Fruit fly (Drosophila melanogaster) whole organism, embryonic: ENCODE data around the gene CG10510.

Experiments
- Aef1 ChIP-seq: fragments of 200-800 bp; sonication (Bioruptor generic); IDR thresholded peaks from 3 replicates; pipeline ENCODE4 v1.3.6; 2022; ENCODE audit warnings: missing biosample characterization, missing genetic modification characterization
- BEAF-32 ChIP-seq: fragments of 200-800 bp; sonication (Bioruptor generic); optimal IDR thresholded peaks from 3 replicates; lab custom pipeline; 2017; ENCODE audit warnings: missing biosample characterization, missing genetic modification characterization, mild to moderate bottlenecking, moderate library complexity, missing genetic modification reagents
- CG10267 ChIP-seq: fragments of 200-800 bp; sonication (Bioruptor generic); optimal IDR thresholded peaks from 2 replicates; lab custom pipeline; 2018; ENCODE audit warnings: missing biosample characterization, mild to moderate bottlenecking, missing genetic modification characterization, moderate library complexity
- CG12659 ChIP-seq: fragments of 200-800 bp; sonication (Bioruptor generic); optimal IDR thresholded peaks from 3 replicates; lab custom pipeline; 2017; ENCODE audit warnings: mild to moderate bottlenecking, missing biosample characterization, missing genetic modification reagents, missing genetic modification characterization
- CG12769 ChIP-seq: fragments of 200-800 bp; sonication (Bioruptor generic); optimal IDR thresholded peaks from 2 replicates; lab custom pipeline; 2019; ENCODE audit warnings: missing biosample characterization, mild to moderate bottlenecking, missing genetic modification characterization, moderate library complexity
- CG13123 ChIP-seq: fragments of 200-800 bp; sonication (Bioruptor generic); optimal IDR thresholded peaks from 2 replicates; lab custom pipeline; 2016; ENCODE audit warnings: missing biosample characterization, missing genetic modification characterization
- CG13287 ChIP-seq: fragments of 200-800 bp; sonication (Bioruptor generic); IDR thresholded peaks from 2 replicates; pipeline ENCODE4 v1.3.6; 2022; ENCODE audit warnings: missing biosample characterization, missing genetic modification characterization; ENCODE audit not compliant: partially characterized antibody
- CG14014 ChIP-seq: fragments of 200-800 bp; sonication (Bioruptor generic); IDR thresholded peaks from 2 replicates; pipeline ENCODE4 v1.3.6; 2022; ENCODE audit warnings: missing biosample characterization, missing genetic modification characterization
- CG14860 ChIP-seq: fragments of 200-800 bp; sonication (Bioruptor generic); IDR thresholded peaks from 3 replicates; pipeline ENCODE4 v1.3.6; 2022; ENCODE audit warnings: missing biosample characterization, missing genetic modification characterization; ENCODE audit not compliant: partially characterized antibody
- CG15269 ChIP-seq: fragments of 200-800 bp; sonication (Bioruptor generic); optimal IDR thresholded peaks from 2 replicates; lab custom pipeline; 2018; ENCODE audit warnings: missing biosample characterization, mild to moderate bottlenecking, missing genetic modification characterization, moderate library complexity
- CG1529 ChIP-seq: fragments of 200-800 bp; sonication (Bioruptor generic); optimal IDR thresholded peaks from 3 replicates; lab custom pipeline; 2018; ENCODE audit warnings: missing biosample characterization, missing genetic modification characterization
- CG15514 ChIP-seq: fragments of 200-800 bp; sonication (Bioruptor generic); optimal IDR thresholded peaks from 3 replicates; lab custom pipeline; 2017; ENCODE audit warnings: missing biosample characterization, missing genetic modification characterization, mild to moderate bottlenecking, moderate library complexity, missing genetic modification reagents
- CG17802 ChIP-seq: fragments of 200-800 bp; sonication (Bioruptor generic); optimal IDR thresholded peaks from 2 replicates; lab custom pipeline; 2018; ENCODE audit warnings: missing biosample characterization, mild to moderate bottlenecking, missing genetic modification characterization, moderate library complexity
- CG17912 ChIP-seq: fragments of 200-800 bp; sonication (Bioruptor generic); optimal IDR thresholded peaks from 2 replicates; lab custom pipeline; 2018; ENCODE audit warnings: missing biosample characterization, mild to moderate bottlenecking, missing genetic modification characterization
- CG18599 ChIP-seq: fragments of 200-800 bp; sonication (Bioruptor generic); optimal IDR thresholded peaks from 3 replicates; lab custom pipeline; 2017; ENCODE audit warnings: missing biosample characterization, missing genetic modification characterization, mild to moderate bottlenecking, moderate library complexity, missing genetic modification reagents
- CG2116 ChIP-seq: fragments of 200-800 bp; sonication (Bioruptor generic); optimal IDR thresholded peaks from 3 replicates; lab custom pipeline; 2018; ENCODE audit warnings: missing biosample characterization, mild to moderate bottlenecking, missing genetic modification characterization
- CG2712 ChIP-seq: fragments of 200-800 bp; optimal IDR thresholded peaks from 3 replicates; lab custom pipeline; 2019; ENCODE audit warnings: missing biosample characterization, mild to moderate bottlenecking, missing genetic modification characterization, moderate library complexity
- CG32772 ChIP-seq: fragments of 200-800 bp; sonication (Bioruptor generic); IDR thresholded peaks from 2 replicates; pipeline ENCODE4 v1.3.6; 2022; ENCODE audit warnings: missing biosample characterization, missing genetic modification characterization
- CG33213 ChIP-seq: fragments of 200-800 bp; sonication (Bioruptor generic); optimal IDR thresholded peaks from 3 replicates; lab custom pipeline; 2016; ENCODE audit warnings: missing biosample characterization, missing genetic modification characterization
- CG3847 ChIP-seq: fragments of 200-800 bp; sonication (Bioruptor generic); IDR thresholded peaks from 2 replicates; pipeline ENCODE4 v1.3.6; 2022; ENCODE audit warnings: missing biosample characterization, missing genetic modification characterization
- CG4730 ChIP-seq: fragments of 200-800 bp; sonication (Bioruptor generic); IDR thresholded peaks from 2 replicates; pipeline ENCODE4 v1.3.6; 2022; ENCODE audit warnings: missing biosample characterization, missing genetic modification characterization
- CG4854 ChIP-seq: fragments of 200-800 bp; sonication (Bioruptor generic); optimal IDR thresholded peaks from 2 replicates; lab custom pipeline; 2016; ENCODE audit warnings: missing biosample characterization, missing genetic modification characterization, inconsistent platforms
- CG6791 ChIP-seq: fragments of 200-800 bp; sonication (Bioruptor generic); IDR thresholded peaks from 3 replicates; pipeline ENCODE4 v1.3.6; 2022; ENCODE audit warnings: missing biosample characterization, missing genetic modification characterization; ENCODE audit not compliant: partially characterized antibody
- CG7357 ChIP-seq: fragments of 200-800 bp; sonication (Bioruptor generic); IDR thresholded peaks from 3 replicates; pipeline ENCODE4 v1.3.6; 2022; ENCODE audit warnings: missing biosample characterization, missing genetic modification characterization
- CG8359 ChIP-seq: fragments of 200-800 bp; sonication (Bioruptor generic); optimal IDR thresholded peaks from 2 replicates; lab custom pipeline; 2017; ENCODE audit warnings: missing biosample characterization, mild to moderate bottlenecking, missing genetic modification characterization, borderline replicate concordance
- CG9932 ChIP-seq: fragments of 200-800 bp; sonication (Bioruptor generic); IDR thresholded peaks from 2 replicates; pipeline ENCODE4 v1.3.6; 2022; ENCODE audit warnings: missing biosample characterization, missing genetic modification characterization
- Dref ChIP-seq: fragments of 200-800 bp; sonication (Bioruptor generic); IDR thresholded peaks from 2 replicates; pipeline ENCODE4 v1.3.6; 2022; ENCODE audit warnings: missing biosample characterization, missing genetic modification characterization
- E2f2 ChIP-seq: fragments of 200-800 bp; sonication (Bioruptor generic); IDR thresholded peaks from 2 replicates; pipeline ENCODE4 v1.3.6; 2022; ENCODE audit warnings: missing biosample characterization, missing genetic modification characterization
- HmgZ ChIP-seq: fragments of 200-800 bp; sonication (Bioruptor generic); optimal IDR thresholded peaks from 2 replicates; lab custom pipeline; 2018; ENCODE audit warnings: missing biosample characterization, mild to moderate bottlenecking, missing genetic modification characterization
- Lhr ChIP-seq: fragments of 200-800 bp; sonication (Bioruptor generic); optimal IDR thresholded peaks from 3 replicates; lab custom pipeline; 2017; ENCODE audit warnings: mild to moderate bottlenecking, missing biosample characterization, missing genetic modification reagents, missing genetic modification characterization
- MESR4 ChIP-seq: fragments of 200-800 bp; sonication (Bioruptor generic); optimal IDR thresholded peaks from 2 replicates; lab custom pipeline; 2018; ENCODE audit warnings: missing biosample characterization, mild to moderate bottlenecking, missing genetic modification characterization, moderate library complexity
- Med ChIP-seq: fragments of 200-800 bp; sonication (Bioruptor generic); peaks from one replicate; lab custom pipeline; 2016; ENCODE audit warnings: missing biosample characterization, missing genetic modification characterization, mild to moderate bottlenecking, inconsistent platforms, moderate library complexity
- Oaz ChIP-seq: fragments of 200-800 bp; sonication (Bioruptor generic); IDR thresholded peaks from 2 replicates; pipeline ENCODE4 v1.3.6; 2022; ENCODE audit warnings: missing biosample characterization, missing genetic modification characterization
- Rfx ChIP-seq: fragments of 200-800 bp; sonication (Bioruptor generic); IDR thresholded peaks from 2 replicates; pipeline ENCODE4 v1.3.6; 2022; ENCODE audit warnings: missing biosample characterization, missing genetic modification characterization
- Stat92E ChIP-seq, 3 experiments: fragments of >200 bp in 2 of 3; fragments of 200-800 bp in 1 of 3; sonication (Bioruptor generic) in 1 of 3; optimal IDR thresholded peaks; 2 replicates each; lab custom pipeline; 2017 to 2019; ENCODE audit warnings: missing biosample characterization in 3 of 3, missing genetic modification characterization in 3 of 3, mild to moderate bottlenecking in 1 of 3, moderate library complexity in 1 of 3
- ara ChIP-seq: fragments of 200-800 bp; sonication (Bioruptor generic); IDR thresholded peaks from 2 replicates; pipeline ENCODE4 v1.3.6; 2022; ENCODE audit warnings: missing biosample characterization, missing genetic modification characterization
- bigmax ChIP-seq: fragments of 200-800 bp; sonication (Bioruptor generic); optimal IDR thresholded peaks from 2 replicates; lab custom pipeline; 2018; ENCODE audit warnings: missing biosample characterization, mild to moderate bottlenecking, missing genetic modification characterization
- da ChIP-seq: fragments of 200-800 bp; sonication (Bioruptor generic); optimal IDR thresholded peaks from 2 replicates; lab custom pipeline; 2016; ENCODE audit warnings: missing biosample characterization, missing genetic modification characterization
- dimm ChIP-seq: fragments of 200-800 bp; sonication (Bioruptor generic); IDR thresholded peaks from 2 replicates; pipeline ENCODE4 v1.3.6; 2022; ENCODE audit warnings: missing biosample characterization, missing genetic modification characterization
- dpn ChIP-seq, 2 experiments: fragments of 200-800 bp; sonication (Bioruptor generic); optimal IDR thresholded peaks; 3 replicates each; lab custom pipeline; 2016; ENCODE audit warnings: missing biosample characterization in 2 of 2, missing genetic modification characterization in 2 of 2
- hbn ChIP-seq: fragments of 200-800 bp; sonication (Bioruptor generic); IDR thresholded peaks from 2 replicates; pipeline ENCODE4 v1.3.6; 2022; ENCODE audit warnings: missing biosample characterization, missing genetic modification characterization; ENCODE audit not compliant: partially characterized antibody
- inv ChIP-seq: fragments of 200-800 bp; sonication (Bioruptor generic); IDR thresholded peaks from 2 replicates; pipeline ENCODE4 v1.3.6; 2022; ENCODE audit warnings: missing biosample characterization, missing genetic modification characterization; ENCODE audit not compliant: partially characterized antibody
- lov ChIP-seq, 2 experiments: fragments of 200-800 bp in 1 of 2; fragments of >200 bp in 1 of 2; sonication (Bioruptor generic) in 1 of 2; IDR thresholded peaks in 1 of 2; optimal IDR thresholded peaks in 1 of 2; 2 replicates in 1 of 2; 3 replicates in 1 of 2; pipeline versions ENCODE4 v1.3.6 to Lab custom; 2017 to 2022; ENCODE audit warnings: missing biosample characterization in 1 of 2, missing genetic modification characterization in 1 of 2
- mld ChIP-seq: fragments of 200-800 bp; sonication (Bioruptor generic); IDR thresholded peaks from 3 replicates; pipeline ENCODE4 v1.3.6; 2022; ENCODE audit warnings: missing biosample characterization, missing genetic modification characterization; ENCODE audit not compliant: partially characterized antibody
- pb ChIP-seq: fragments of 200-800 bp; sonication (Bioruptor generic); optimal IDR thresholded peaks from 3 replicates; lab custom pipeline; 2016; ENCODE audit warnings: missing biosample characterization, missing genetic modification characterization
- pzg ChIP-seq: fragments of 200-800 bp; sonication (Bioruptor generic); optimal IDR thresholded peaks from 3 replicates; lab custom pipeline; 2018; ENCODE audit warnings: missing biosample characterization, mild to moderate bottlenecking, missing genetic modification characterization, moderate library complexity
- sd ChIP-seq: fragments of 200-800 bp; sonication (Bioruptor generic); optimal IDR thresholded peaks from 3 replicates; lab custom pipeline; 2018; ENCODE audit warnings: missing biosample characterization, mild to moderate bottlenecking, missing genetic modification characterization, moderate library complexity
- tx ChIP-seq: fragments of 200-800 bp; sonication (Bioruptor generic); optimal IDR thresholded peaks from 2 replicates; lab custom pipeline; 2016; ENCODE audit warnings: missing biosample characterization, missing genetic modification characterization

The CG10510 gene

DNA sequence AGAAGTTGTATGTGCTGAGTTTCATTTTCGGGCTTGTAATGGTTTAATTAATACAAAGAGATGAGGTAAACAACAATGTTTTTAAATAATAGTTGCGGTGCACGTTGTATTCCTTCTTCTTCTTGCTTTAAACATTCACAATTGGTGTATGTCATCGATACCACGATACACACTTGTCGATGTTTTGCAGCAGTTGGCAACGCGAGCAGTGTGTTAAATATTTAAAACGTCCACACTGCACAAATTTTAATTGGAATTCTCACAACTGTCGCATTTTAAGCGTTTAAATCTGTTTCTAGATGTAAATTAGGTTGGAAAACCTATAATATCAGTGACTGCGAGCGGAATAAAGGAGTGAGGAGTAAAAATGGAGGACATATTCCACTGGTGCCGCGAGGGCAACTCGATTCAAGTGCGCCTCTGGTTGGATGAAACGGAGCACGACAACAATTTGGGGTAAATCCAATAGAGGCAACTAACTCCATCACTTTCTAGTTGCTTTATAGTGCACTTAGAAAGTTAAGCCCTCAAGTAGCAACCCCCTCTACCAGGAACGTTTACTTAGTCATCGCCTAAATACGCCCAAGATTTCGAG, 6.9 kb upstream of the CG10510 start, which contains the start of the genes Trmt112 and Ilk:
TSS of gene Trmt112 (minus strand) at position 143 of the 595 bp plus-strand sequence.
TSS of gene Ilk (plus strand) at position 205 of the 595 bp plus-strand sequence.
- no peak for TF ChIP-seq CG17912 (GFP tag; lab: Kevin White, UChicago)
- peak; percentile 88 for TF ChIP-seq tx
- TF ChIP-seq CG8359 (GFP tag; lab: Kevin White, UChicago): no peak
- peak; percentile 16; the same call in 1 of the 3 replicates for TF ChIP-seq mld (GFP tag; lab: Robert Waterston, UW)
- peak; percentile 45 for TF ChIP-seq CG2712 (tag; lab: Kevin White, UChicago)
- TF ChIP-seq CG18599 (GFP tag; lab: Kevin White, UChicago): no peak
- peak; percentile 64 for TF ChIP-seq CG2116
- peak; percentile 81 for TF ChIP-seq inv (GFP tag; lab: Robert Waterston, UW)
- TF ChIP-seq HmgZ: peak; percentile 82
- TF ChIP-seq Dref (GFP tag; lab: Robert Waterston, UW): peak; percentile 95
- TF ChIP-seq pzg (GFP tag; lab: Kevin White, UChicago): peak; percentile 97
- no peak for TF ChIP-seq ara (GFP tag; lab: Robert Waterston, UW)
- TF ChIP-seq Aef1 (GFP tag; lab: Robert Waterston, UW): no peak
- TF ChIP-seq CG12659 (GFP tag; lab: Kevin White, UChicago): peak; percentile 65
- peak; percentile 87 for TF ChIP-seq Med (GFP tag; lab: Kevin White, UChicago)
- peak; percentile 58 for TF ChIP-seq CG15514
- TF ChIP-seq dimm (GFP tag; lab: Robert Waterston, UW): no peak
- peak; percentile 94 for TF ChIP-seq MESR4 (GFP tag; lab: Kevin White, UChicago)
- no peak for TF ChIP-seq bigmax
- peak; percentile 57 for TF ChIP-seq CG33213 (GFP tag; lab: Kevin White, UChicago)
- TF ChIP-seq CG17802 (tag; lab: Kevin White, UChicago): peak; percentile 41
- no peak for TF ChIP-seq CG14014
- TF ChIP-seq hbn: peak; percentile 73
- peak; percentile 9; the same call in 1 of the 2 replicates for TF ChIP-seq CG9932 (GFP tag; lab: Robert Waterston, UW)
- peak in 1 of 3 experiments; percentile 59 for TF ChIP-seq Stat92E (GFP tag; optimal IDR thresholded peaks at IDR 0.05; lab: Kevin White, UChicago)
- no peak for TF ChIP-seq CG13123 (GFP tag; lab: Kevin White, UChicago)
- peak; percentile 81 for TF ChIP-seq CG3847 (GFP tag; lab: Robert Waterston, UW)
- no peak for TF ChIP-seq lov (optimal IDR thresholded peaks at IDR 0.05; lab: Kevin White, UChicago)
- no peak for TF ChIP-seq lov (GFP tag; IDR thresholded peaks at IDR 0.05; lab: Robert Waterston, UW)
- TF ChIP-seq pb (GFP tag; lab: Kevin White, UChicago): no peak
- peak; percentile 89 for TF ChIP-seq BEAF-32 (GFP tag; lab: Kevin White, UChicago)
- TF ChIP-seq Oaz (GFP tag; lab: Robert Waterston, UW): no peak
- peak; percentile 33 for TF ChIP-seq CG10267
- TF ChIP-seq dpn (GFP tag; optimal IDR thresholded peaks at IDR 0.05; lab: Kevin White, UChicago): peak in 1 of 2 experiments; percentile 21
- TF ChIP-seq da (GFP tag; lab: Kevin White, UChicago): peak; percentile 57
- no peak for TF ChIP-seq CG4730 (GFP tag; lab: Robert Waterston, UW)
- TF ChIP-seq CG32772 (GFP tag; lab: Robert Waterston, UW): no peak
- TF ChIP-seq Rfx (GFP tag; lab: Robert Waterston, UW): peak; percentile 42; the same call in 1 of the 2 replicates
- TF ChIP-seq CG1529 (GFP tag; lab: Kevin White, UChicago): no peak
- TF ChIP-seq CG7357 (GFP tag; lab: Robert Waterston, UW): peak; percentile 65
- TF ChIP-seq CG13287 (GFP tag; lab: Robert Waterston, UW): peak; percentile 84
- peak; percentile 80 for TF ChIP-seq E2f2 (GFP tag; lab: Robert Waterston, UW)
- TF ChIP-seq Lhr (GFP tag; lab: Kevin White, UChicago): peak; percentile 46
- TF ChIP-seq CG15269 (tag; lab: Kevin White, UChicago): no peak
- TF ChIP-seq sd (tag; lab: Kevin White, UChicago): peak; percentile 77
- peak; percentile 83 for TF ChIP-seq CG6791 (GFP tag; lab: Robert Waterston, UW)
- peak; percentile 63 for TF ChIP-seq CG14860 (GFP tag; lab: Robert Waterston, UW)
- TF ChIP-seq CG4854 (GFP tag; lab: Kevin White, UChicago): peak; percentile 98
- TF ChIP-seq CG12769 (tag; lab: Kevin White, UChicago): peak; percentile 25
